Fruit fly (Drosophila melanogaster): ENCODE data around the gene Syx5.

Gene Syx5

DNA sequence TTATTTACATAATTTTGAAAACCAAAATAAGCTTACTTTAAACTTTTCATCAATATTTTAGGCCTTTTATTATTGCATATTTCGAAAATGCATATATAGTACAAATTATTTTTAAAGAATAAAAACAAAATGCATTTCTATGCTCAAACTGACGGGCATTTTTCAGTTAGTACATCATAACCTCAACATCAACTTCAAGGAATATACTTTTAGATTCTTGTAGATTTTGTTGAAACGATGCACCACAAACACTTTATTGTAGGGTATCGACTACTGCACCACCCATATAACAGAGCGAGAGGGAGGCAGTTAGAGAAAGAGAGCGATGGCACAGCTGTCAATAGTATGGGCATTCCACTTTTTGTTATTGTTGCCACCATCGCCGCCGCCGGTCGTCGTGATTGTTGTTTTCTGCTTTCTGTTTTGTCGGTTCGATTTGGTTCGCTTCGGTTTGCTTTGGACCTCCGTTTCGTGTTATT lies 27.3 kb upstream of the Syx5 start:
- TF ChIP-seq CG33017 (tag; optimal IDR thresholded peaks at IDR 0.05) (peak; percentile 81), CG7045 (GFP tag; optimal IDR thresholded peaks at IDR 0.05) (peak; percentile 73), ovo (GFP tag; optimal IDR thresholded peaks at IDR 0.05) (no peak), CG12768 (GFP tag; optimal IDR thresholded peaks at IDR 0.05) (peak; percentile 23), cic (GFP tag; optimal IDR thresholded peaks at IDR 0.05) (peak; percentile 59), Mnt (GFP tag; optimal IDR thresholded peaks at IDR 0.05) (peak; percentile 56), CG5204 (GFP tag; optimal IDR thresholded peaks at IDR 0.05) (peak; percentile 83), tj (GFP tag; optimal IDR thresholded peaks at IDR 0.05) (peak; percentile 72), Clk (GFP tag; optimal IDR thresholded peaks at IDR 0.05) (no peak), Hr96 (GFP tag; optimal IDR thresholded peaks at IDR 0.05) (peak; percentile 63), CG1620 (GFP tag; optimal IDR thresholded peaks at IDR 0.05) (peak; percentile 51), CG11617 (GFP tag; optimal IDR thresholded peaks at IDR 0.05) (peak; percentile 57), CG14711 (tag; optimal IDR thresholded peaks at IDR 0.05) (peak; percentile 67), pad (GFP tag; optimal IDR thresholded peaks at IDR 0.05) (peak; percentile 59), Crg-1 (GFP tag; optimal IDR thresholded peaks at IDR 0.05) (no peak), CG7101 (tag; optimal IDR thresholded peaks at IDR 0.05) (peak; percentile 71), cnc (optimal IDR thresholded peaks at IDR 0.05) (no peak), kay (GFP tag; ENCODE audit: borderline replicate concordance) (no peak), toe (GFP tag; optimal IDR thresholded peaks at IDR 0.05) (peak; percentile 69), bab1 (GFP tag; optimal IDR thresholded peaks at IDR 0.05) (peak; percentile 79)

DNA sequence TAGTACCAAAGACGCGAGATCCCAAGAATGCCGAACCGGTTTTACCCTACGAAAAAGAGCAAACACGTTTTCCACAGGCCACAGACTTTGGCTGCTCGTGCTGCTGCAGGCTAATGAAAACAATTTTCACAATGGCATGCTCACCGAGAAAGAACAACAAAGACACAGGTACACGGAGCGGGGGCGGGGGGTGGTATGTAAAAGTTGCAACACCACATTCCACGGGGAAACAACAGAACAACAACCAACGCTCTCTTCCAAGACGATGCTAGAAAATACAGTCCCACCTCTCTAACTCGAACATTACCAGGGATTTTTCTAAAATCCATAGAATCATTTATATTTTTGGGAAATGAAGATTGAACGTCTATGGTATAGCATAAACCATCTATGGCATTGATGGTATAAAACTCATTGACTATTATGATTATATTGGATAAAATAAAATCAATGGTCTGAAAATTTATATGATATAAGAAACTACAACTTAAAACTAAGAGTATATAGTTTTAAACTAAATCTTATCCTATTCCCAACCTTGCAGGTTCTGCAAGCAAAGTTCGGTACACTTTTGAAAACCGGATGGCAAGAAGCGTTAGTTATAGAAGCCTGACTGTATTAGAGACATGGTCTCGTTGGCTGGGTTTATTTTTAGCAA lies 25.6 kb upstream of the Syx5 start:
- TF ChIP-seq CG7045 (GFP tag; optimal IDR thresholded peaks at IDR 0.05) = no peak

- TF ChIP-seq ovo (GFP tag; optimal IDR thresholded peaks at IDR 0.05) (no peak), bab1 (GFP tag; optimal IDR thresholded peaks at IDR 0.05) (no peak), CG7101 (tag; optimal IDR thresholded peaks at IDR 0.05) (no peak), cnc (optimal IDR thresholded peaks at IDR 0.05) (no peak), CG7045 (GFP tag; optimal IDR thresholded peaks at IDR 0.05) (no peak), pad (GFP tag; optimal IDR thresholded peaks at IDR 0.05) (no peak), toe (GFP tag; optimal IDR thresholded peaks at IDR 0.05) (no peak), CG5204 (GFP tag; optimal IDR thresholded peaks at IDR 0.05) (no peak), CG1620 (GFP tag; optimal IDR thresholded peaks at IDR 0.05) (no peak), Clk (GFP tag; optimal IDR thresholded peaks at IDR 0.05) (no peak), Hr96 (GFP tag; optimal IDR thresholded peaks at IDR 0.05) (no peak)
Observed at dm6 chr2L:16282077-16282471, 25.1 kb upstream of the Syx5 start.

- TF ChIP-seq cic (GFP tag; optimal IDR thresholded peaks at IDR 0.05) = no peak
- TF ChIP-seq CG11617 (GFP tag; optimal IDR thresholded peaks at IDR 0.05) = no peak
- no peak for TF ChIP-seq CG12768 (GFP tag; optimal IDR thresholded peaks at IDR 0.05)
- no peak for TF ChIP-seq ovo (GFP tag; optimal IDR thresholded peaks at IDR 0.05)
- peak; percentile 43 for TF ChIP-seq kay (GFP tag; ENCODE audit: borderline replicate concordance)
- TF ChIP-seq CG33017 (tag; optimal IDR thresholded peaks at IDR 0.05) = no peak
- TF ChIP-seq tj (GFP tag; optimal IDR thresholded peaks at IDR 0.05) = peak; percentile 80
- no peak for TF ChIP-seq cnc (optimal IDR thresholded peaks at IDR 0.05)
- TF ChIP-seq Hr96 (GFP tag; optimal IDR thresholded peaks at IDR 0.05) = no peak
- TF ChIP-seq CG1620 (GFP tag; optimal IDR thresholded peaks at IDR 0.05) = no peak
Observed at dm6 chr2L:16282856-16283255, 24.3 kb upstream of the Syx5 start.

DNA sequence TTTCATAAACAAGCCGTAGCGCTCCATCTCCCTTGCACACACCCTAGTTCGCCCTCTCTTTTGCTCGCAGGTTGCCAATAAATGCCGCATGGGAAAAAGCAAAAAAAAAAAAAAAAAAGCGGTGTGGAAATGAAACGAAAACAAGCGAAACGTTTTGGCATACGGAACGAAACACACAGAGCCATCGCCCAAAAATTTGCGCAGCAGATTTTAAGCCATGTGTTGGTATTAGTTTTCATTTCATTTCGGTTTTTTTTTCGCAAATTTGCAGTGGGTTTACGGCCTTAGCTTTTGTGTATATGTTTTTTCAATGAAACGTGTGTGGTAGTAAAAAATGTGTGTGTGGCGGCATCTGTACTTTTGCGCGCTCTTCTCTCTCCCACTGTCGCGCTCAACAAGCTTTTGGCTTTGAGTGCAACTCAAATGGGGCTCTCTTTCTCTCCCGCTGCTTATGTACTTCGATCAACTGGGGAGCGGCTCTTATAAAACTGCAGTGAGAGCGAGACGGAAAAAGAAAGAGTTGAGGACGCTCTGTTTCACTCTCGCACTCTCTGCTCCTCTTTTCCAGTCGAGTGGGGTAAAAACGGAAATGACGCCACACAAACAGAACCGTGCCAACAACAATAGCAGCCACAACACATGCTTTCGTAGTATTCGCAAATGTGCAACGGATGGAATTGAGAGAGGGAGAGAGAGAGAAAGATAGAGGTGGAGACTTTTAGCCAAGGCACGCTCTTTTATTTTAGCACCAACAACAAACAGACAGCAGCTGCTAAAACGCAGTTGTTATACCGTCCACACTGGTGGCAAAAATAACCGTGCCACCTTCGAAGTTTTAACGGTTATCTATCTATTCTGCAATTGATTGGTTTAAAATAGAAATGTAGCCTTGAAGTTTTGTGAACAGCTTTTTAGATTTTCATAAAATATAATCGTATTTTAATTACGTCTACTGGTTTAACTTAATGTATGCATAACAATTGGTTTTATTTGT lies 22.5 kb upstream of the Syx5 start:
- TF ChIP-seq CG7045 (GFP tag; optimal IDR thresholded peaks at IDR 0.05) (peak; percentile 72), pad (GFP tag; optimal IDR thresholded peaks at IDR 0.05) (peak; percentile 100), CG1620 (GFP tag; optimal IDR thresholded peaks at IDR 0.05) (peak; percentile 22), CG12768 (GFP tag; optimal IDR thresholded peaks at IDR 0.05) (peak; percentile 81), Crg-1 (GFP tag; optimal IDR thresholded peaks at IDR 0.05) (peak; percentile 54), ovo (GFP tag; optimal IDR thresholded peaks at IDR 0.05) (peak; percentile 25), CG14711 (tag; optimal IDR thresholded peaks at IDR 0.05) (peak; percentile 57), Clk (GFP tag; optimal IDR thresholded peaks at IDR 0.05) (peak; percentile 62), CG7101 (tag; optimal IDR thresholded peaks at IDR 0.05) (peak; percentile 70), CG5204 (GFP tag; optimal IDR thresholded peaks at IDR 0.05) (peak; percentile 77), tj (GFP tag; optimal IDR thresholded peaks at IDR 0.05) (peak; percentile 42), cic (GFP tag; optimal IDR thresholded peaks at IDR 0.05) (peak; percentile 100), kay (GFP tag; ENCODE audit: borderline replicate concordance) (peak; percentile 97), Hr96 (GFP tag; optimal IDR thresholded peaks at IDR 0.05) (peak; percentile 15), bab1 (GFP tag; optimal IDR thresholded peaks at IDR 0.05) (peak; percentile 76), Mnt (GFP tag; optimal IDR thresholded peaks at IDR 0.05) (peak; percentile 94), cnc (optimal IDR thresholded peaks at IDR 0.05) (no peak), CG11617 (GFP tag; optimal IDR thresholded peaks at IDR 0.05) (peak; percentile 53), CG33017 (tag; optimal IDR thresholded peaks at IDR 0.05) (peak; percentile 79), toe (GFP tag; optimal IDR thresholded peaks at IDR 0.05) (no peak)

All from whole organism, adult.